Fruit fly (Drosophila melanogaster) whole organism, embryonic: ENCODE measurements around the gene CG34417.

Source experiments
- Antp ChIP-seq: fragments of 200-800 bp; sonication (Bioruptor generic); optimal IDR thresholded peaks from 3 replicates; lab custom pipeline; 2016; ENCODE audit warnings: missing biosample characterization, missing genetic modification characterization
- C15 ChIP-seq: fragments of 200-800 bp; sonication (Bioruptor generic); IDR thresholded peaks from 3 replicates; pipeline ENCODE4 v1.3.6; 2022; ENCODE audit warnings: missing biosample characterization, missing genetic modification characterization
- CG11398 ChIP-seq: fragments of 200-800 bp; sonication (Bioruptor generic); optimal IDR thresholded peaks from 2 replicates; lab custom pipeline; 2016; ENCODE audit warnings: missing biosample characterization, missing genetic modification characterization
- CG12659 ChIP-seq: fragments of 200-800 bp; sonication (Bioruptor generic); optimal IDR thresholded peaks from 3 replicates; lab custom pipeline; 2017; ENCODE audit warnings: mild to moderate bottlenecking, missing biosample characterization, missing genetic modification reagents, missing genetic modification characterization
- CG13287 ChIP-seq: fragments of 200-800 bp; sonication (Bioruptor generic); IDR thresholded peaks from 2 replicates; pipeline ENCODE4 v1.3.6; 2022; ENCODE audit warnings: missing biosample characterization, missing genetic modification characterization; ENCODE audit not compliant: partially characterized antibody
- CG15011 ChIP-seq: fragments of 200-800 bp; sonication (Bioruptor generic); optimal IDR thresholded peaks from 3 replicates; lab custom pipeline; 2018; ENCODE audit warnings: missing biosample characterization, mild to moderate bottlenecking, missing genetic modification characterization
- CG15269 ChIP-seq: fragments of 200-800 bp; sonication (Bioruptor generic); optimal IDR thresholded peaks from 2 replicates; lab custom pipeline; 2018; ENCODE audit warnings: missing biosample characterization, mild to moderate bottlenecking, missing genetic modification characterization, moderate library complexity
- CG15479 ChIP-seq: fragments of 200-800 bp; sonication (Bioruptor generic); optimal IDR thresholded peaks from 3 replicates; lab custom pipeline; 2019; ENCODE audit warnings: missing biosample characterization, mild to moderate bottlenecking, missing genetic modification characterization, moderate library complexity
- CG1602 ChIP-seq: fragments of 200-800 bp; sonication (Bioruptor generic); optimal IDR thresholded peaks from 3 replicates; lab custom pipeline; 2016; ENCODE audit warnings: missing biosample characterization, missing genetic modification characterization
- CG1792 ChIP-seq: fragments of 200-800 bp; sonication (Bioruptor generic); optimal IDR thresholded peaks from 2 replicates; lab custom pipeline; 2016; ENCODE audit warnings: missing biosample characterization, missing genetic modification characterization
- CG18764 ChIP-seq: fragments of 200-800 bp; sonication (Bioruptor generic); optimal IDR thresholded peaks from 3 replicates; lab custom pipeline; 2016; ENCODE audit warnings: missing biosample characterization, missing genetic modification characterization
- CG2202 ChIP-seq: fragments of 200-800 bp; sonication (Bioruptor generic); optimal IDR thresholded peaks from 2 replicates; lab custom pipeline; 2018; ENCODE audit warnings: missing biosample characterization, mild to moderate bottlenecking, missing genetic modification characterization
- CG31441 ChIP-seq: fragments of 200-800 bp; sonication (Bioruptor generic); IDR thresholded peaks from 2 replicates; pipeline ENCODE4 v1.3.6; 2022; ENCODE audit warnings: missing biosample characterization, missing genetic modification characterization
- CG32532 ChIP-seq: fragments of 200-800 bp; sonication (Bioruptor generic); IDR thresholded peaks from 2 replicates; pipeline ENCODE4 v1.3.6; 2022; ENCODE audit warnings: missing biosample characterization, missing genetic modification characterization
- CG33213 ChIP-seq: fragments of 200-800 bp; sonication (Bioruptor generic); optimal IDR thresholded peaks from 3 replicates; lab custom pipeline; 2016; ENCODE audit warnings: missing biosample characterization, missing genetic modification characterization
- CG6254 ChIP-seq: fragments of 200-800 bp; sonication (Bioruptor generic); optimal IDR thresholded peaks from 3 replicates; lab custom pipeline; 2017; ENCODE audit warnings: mild to moderate bottlenecking, missing biosample characterization, missing genetic modification reagents, missing genetic modification characterization
- CG6272 ChIP-seq: fragments of 200-800 bp; sonication (Bioruptor generic); IDR thresholded peaks from 2 replicates; pipeline ENCODE4 v1.3.6; 2022; ENCODE audit warnings: missing biosample characterization, missing genetic modification characterization
- CG8290 ChIP-seq, 3 experiments: fragments of 200-800 bp; sonication (Bioruptor generic); optimal IDR thresholded peaks; 2 replicates each; lab custom pipeline; 2016 to 2019; ENCODE audit warnings: missing biosample characterization in 3 of 3, missing genetic modification characterization in 3 of 3, mild to moderate bottlenecking in 2 of 3, moderate library complexity in 1 of 3
- Chrac-16 ChIP-seq: fragments of 200-800 bp; sonication (Bioruptor generic); optimal IDR thresholded peaks from 3 replicates; lab custom pipeline; 2016; ENCODE audit warnings: missing biosample characterization, missing genetic modification characterization
- Dbx ChIP-seq: fragments of 200-800 bp; sonication (Bioruptor generic); IDR thresholded peaks from 3 replicates; pipeline ENCODE4 v1.3.6; 2022; ENCODE audit warnings: missing biosample characterization, missing genetic modification characterization
- E2f1 ChIP-seq: fragments of 200-800 bp; sonication (Bioruptor generic); IDR thresholded peaks from 2 replicates; pipeline ENCODE4 v1.3.6; 2022; ENCODE audit warnings: missing biosample characterization, missing genetic modification characterization
- E2f2 ChIP-seq: fragments of 200-800 bp; sonication (Bioruptor generic); IDR thresholded peaks from 2 replicates; pipeline ENCODE4 v1.3.6; 2022; ENCODE audit warnings: missing biosample characterization, missing genetic modification characterization
- H15 ChIP-seq: fragments of 200-800 bp; sonication (Bioruptor generic); IDR thresholded peaks from 3 replicates; pipeline ENCODE4 v1.3.6; 2022; ENCODE audit warnings: missing biosample characterization, missing genetic modification characterization
- Hr3 ChIP-seq: fragments of 200-800 bp; sonication (Bioruptor generic); optimal IDR thresholded peaks from 3 replicates; lab custom pipeline; 2016; ENCODE audit warnings: missing biosample characterization, missing genetic modification characterization
- Lhr ChIP-seq: fragments of 200-800 bp; sonication (Bioruptor generic); optimal IDR thresholded peaks from 3 replicates; lab custom pipeline; 2017; ENCODE audit warnings: mild to moderate bottlenecking, missing biosample characterization, missing genetic modification reagents, missing genetic modification characterization
- NFAT ChIP-seq: fragments of 200-800 bp; sonication (Bioruptor generic); IDR thresholded peaks from 2 replicates; pipeline ENCODE4 v1.3.6; 2022; ENCODE audit warnings: missing biosample characterization, missing genetic modification characterization
- Nf-YA ChIP-seq: fragments of 200-800 bp; sonication (Bioruptor generic); IDR thresholded peaks from 2 replicates; pipeline ENCODE4 v1.3.6; 2022; ENCODE audit warnings: missing biosample characterization, missing genetic modification characterization
- Pdp1 ChIP-seq, 2 experiments: fragments of 200-800 bp; sonication (Bioruptor generic); optimal IDR thresholded peaks; 3 replicates each; lab custom pipeline; 2016; ENCODE audit warnings: missing biosample characterization in 2 of 2, missing genetic modification characterization in 2 of 2, mild to moderate bottlenecking in 1 of 2, moderate library complexity in 1 of 2
- ash1 ChIP-seq: fragments of 200-800 bp; sonication (Bioruptor generic); optimal IDR thresholded peaks from 2 replicates; lab custom pipeline; 2018; ENCODE audit warnings: missing biosample characterization, mild to moderate bottlenecking, missing genetic modification characterization
- az2 ChIP-seq: fragments of 200-800 bp; sonication (Bioruptor generic); optimal IDR thresholded peaks from 3 replicates; lab custom pipeline; 2016; ENCODE audit warnings: missing biosample characterization, missing genetic modification characterization
- bab2 ChIP-seq: fragments of 200-800 bp; sonication (Bioruptor generic); optimal IDR thresholded peaks from 2 replicates; lab custom pipeline; 2016; ENCODE audit warnings: missing biosample characterization, missing genetic modification characterization
- bowl ChIP-seq: fragments of 200-800 bp; sonication (Bioruptor generic); IDR thresholded peaks from 2 replicates; pipeline ENCODE4 v1.3.6; 2022; ENCODE audit warnings: missing biosample characterization, missing genetic modification characterization
- bsh ChIP-seq, 2 experiments: fragments of 200-800 bp; sonication (Bioruptor generic); optimal IDR thresholded peaks; 2 replicates each; lab custom pipeline; 2017 to 2018; ENCODE audit warnings: mild to moderate bottlenecking in 2 of 2, missing biosample characterization in 2 of 2, missing genetic modification characterization in 2 of 2, moderate library complexity in 1 of 2
- cad ChIP-seq: fragments of >200 bp; optimal IDR thresholded peaks from 2 replicates; lab custom pipeline; 2017; ENCODE audit warnings: missing biosample characterization, missing genetic modification characterization
- cas ChIP-seq: fragments of 200-800 bp; sonication (Bioruptor generic); IDR thresholded peaks from 2 replicates; pipeline ENCODE4 v1.3.6; 2022; ENCODE audit warnings: missing biosample characterization, missing genetic modification characterization
- dan ChIP-seq: fragments of 200-800 bp; sonication (Bioruptor generic); IDR thresholded peaks from 2 replicates; pipeline ENCODE4 v1.3.6; 2022; ENCODE audit warnings: missing biosample characterization, missing genetic modification characterization
- danr ChIP-seq: fragments of 200-800 bp; sonication (Bioruptor generic); IDR thresholded peaks from 2 replicates; pipeline ENCODE4 v1.3.6; 2022; ENCODE audit warnings: missing biosample characterization, missing genetic modification characterization
- disco-r ChIP-seq: fragments of 200-800 bp; sonication (Bioruptor generic); optimal IDR thresholded peaks from 2 replicates; lab custom pipeline; 2016; ENCODE audit warnings: missing biosample characterization, missing genetic modification characterization
- eve ChIP-seq, 2 experiments: fragments of >200 bp; optimal IDR thresholded peaks; 2 replicates each; lab custom pipeline; 2017; ENCODE audit warnings: missing biosample characterization in 2 of 2, missing genetic modification characterization in 2 of 2
- grau ChIP-seq: fragments of 200-800 bp; optimal IDR thresholded peaks from 3 replicates; lab custom pipeline; 2019; ENCODE audit warnings: missing biosample characterization, mild to moderate bottlenecking, missing genetic modification characterization, moderate library complexity
- ind ChIP-seq: fragments of 200-800 bp; sonication (Bioruptor generic); optimal IDR thresholded peaks from 3 replicates; lab custom pipeline; 2016; ENCODE audit warnings: missing biosample characterization, missing genetic modification characterization
- jigr1 ChIP-seq: fragments of 200-800 bp; sonication (Bioruptor generic); IDR thresholded peaks from 3 replicates; pipeline ENCODE4 v1.3.6; 2022; ENCODE audit warnings: missing biosample characterization, missing genetic modification characterization
- klu ChIP-seq: fragments of 200-800 bp; sonication (Bioruptor generic); IDR thresholded peaks from 2 replicates; pipeline ENCODE4 v1.3.6; 2022; ENCODE audit warnings: missing biosample characterization, missing genetic modification characterization
- mirr ChIP-seq: fragments of 200-800 bp; sonication (Bioruptor generic); optimal IDR thresholded peaks from 3 replicates; lab custom pipeline; 2018; ENCODE audit warnings: missing biosample characterization, mild to moderate bottlenecking, missing genetic modification characterization
- otp ChIP-seq: fragments of 200-800 bp; sonication (Bioruptor generic); IDR thresholded peaks from 3 replicates; pipeline ENCODE4, ENCODE4 v1.3.6; 2022; ENCODE audit warnings: missing biosample characterization, missing genetic modification characterization
- pb ChIP-seq: fragments of 200-800 bp; sonication (Bioruptor generic); optimal IDR thresholded peaks from 3 replicates; lab custom pipeline; 2016; ENCODE audit warnings: missing biosample characterization, missing genetic modification characterization
- prd ChIP-seq, 3 experiments: fragments of >200 bp in 2 of 3; fragments of 200-800 bp in 1 of 3; sonication (Bioruptor generic) in 1 of 3; optimal IDR thresholded peaks in 2 of 3; IDR thresholded peaks in 1 of 3; 2 replicates in 2 of 3; 3 replicates in 1 of 3; pipeline versions ENCODE4 v1.3.6 to Lab custom; 2017 to 2022; ENCODE audit warnings: missing biosample characterization in 1 of 3, missing genetic modification characterization in 1 of 3
- sna ChIP-seq: fragments of 200-800 bp; sonication (Bioruptor generic); IDR thresholded peaks from 2 replicates; pipeline ENCODE4 v1.3.6; 2022; ENCODE audit warnings: missing biosample characterization, missing genetic modification characterization; ENCODE audit not compliant: partially characterized antibody
- tna ChIP-seq: fragments of 200-800 bp; sonication (Bioruptor generic); IDR thresholded peaks from 2 replicates; pipeline ENCODE4 v1.3.6; 2022; ENCODE audit warnings: missing biosample characterization, missing genetic modification characterization; ENCODE audit not compliant: partially characterized antibody
- toy ChIP-seq: fragments of 200-800 bp; sonication (Bioruptor generic); IDR thresholded peaks from 2 replicates; pipeline ENCODE4 v1.3.6; 2022; ENCODE audit warnings: missing biosample characterization, missing genetic modification characterization
- unpg ChIP-seq: fragments of 200-800 bp; sonication (Bioruptor generic); optimal IDR thresholded peaks from 3 replicates; lab custom pipeline; 2018; ENCODE audit warnings: missing biosample characterization, mild to moderate bottlenecking, missing genetic modification characterization, moderate library complexity

The CG34417 gene

DNA sequence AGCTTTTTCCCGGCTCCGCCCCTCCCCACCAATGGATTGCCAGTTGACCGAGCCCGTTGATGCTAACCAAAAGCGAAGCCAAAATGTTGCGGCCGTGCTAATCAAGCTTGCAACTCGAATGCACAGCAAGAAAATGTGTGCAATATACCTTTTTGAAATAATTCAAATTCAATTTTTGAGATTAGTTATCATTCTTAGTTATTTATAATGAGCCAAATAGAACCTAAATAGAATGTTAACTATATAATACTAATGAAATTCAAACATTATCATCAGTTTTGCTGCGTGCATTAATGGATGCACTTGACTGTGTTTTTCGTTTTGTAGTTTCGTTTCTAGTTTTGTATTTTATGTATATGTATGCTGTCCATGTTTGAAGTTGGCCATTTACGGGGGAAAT, 1.8 kb downstream of the CG34417 start (continued):
- TF ChIP-seq prd (optimal IDR thresholded peaks at IDR 0.05; lab: Kevin White, UChicago), result no peak
- peak; percentile 58; the same call in 2 of the 3 replicates for TF ChIP-seq prd (GFP tag; IDR thresholded peaks at IDR 0.05; lab: Robert Waterston, UW)
- TF ChIP-seq C15 (GFP tag; lab: Robert Waterston, UW), result no peak
- TF ChIP-seq Dbx, result no peak
- TF ChIP-seq eve (GFP tag; optimal IDR thresholded peaks at IDR 0.05; lab: Kevin White, UChicago), result no peak
- no peak for TF ChIP-seq ash1 (GFP tag; lab: Kevin White, UChicago)
- TF ChIP-seq cad (GFP tag; lab: Kevin White, UChicago), result no peak
- peak; percentile 54; the same call in 1 of the 3 replicates for TF ChIP-seq otp (GFP tag; lab: Robert Waterston, UW)
- no peak for TF ChIP-seq ind (GFP tag; lab: Kevin White, UChicago)
- TF ChIP-seq H15, result peak; percentile 65; the same call in 2 of the 3 replicates
- TF ChIP-seq Hr3 (GFP tag; lab: Kevin White, UChicago), result no peak
- 0 out of 2 replicates have a peak, but pooled peaks have one; percentile 16 for TF ChIP-seq klu
- TF ChIP-seq CG32532 (GFP tag; lab: Robert Waterston, UW), result no peak
- no peak for TF ChIP-seq Pdp1 (GFP tag; optimal IDR thresholded peaks at IDR 0.05; lab: Kevin White, UChicago)
- no peak for TF ChIP-seq CG6254 (GFP tag; lab: Kevin White, UChicago)
- no peak for TF ChIP-seq E2f2
- TF ChIP-seq disco-r (GFP tag; lab: Kevin White, UChicago), result no peak
- TF ChIP-seq CG33213 (GFP tag; lab: Kevin White, UChicago), result no peak
- no peak for TF ChIP-seq CG15479
- no peak for TF ChIP-seq pb (GFP tag; lab: Kevin White, UChicago)
- no peak for TF ChIP-seq Antp (GFP tag; lab: Kevin White, UChicago)
- TF ChIP-seq bowl (GFP tag; lab: Robert Waterston, UW), result no peak
- TF ChIP-seq Lhr (GFP tag; lab: Kevin White, UChicago), result no peak
- TF ChIP-seq CG13287, result no peak
- no peak for TF ChIP-seq CG6272
- no peak for TF ChIP-seq bab2 (GFP tag; lab: Kevin White, UChicago)
- peak; percentile 66 for TF ChIP-seq Nf-YA
- TF ChIP-seq CG8290 (GFP tag; optimal IDR thresholded peaks at IDR 0.05; lab: Kevin White, UChicago), result no peak
- TF ChIP-seq CG8290 (tag; optimal IDR thresholded peaks at IDR 0.05; lab: Kevin White, UChicago), result peak in 1 of 2 experiments; percentile 34
- no peak for TF ChIP-seq jigr1 (GFP tag; lab: Robert Waterston, UW)
- peak; percentile 56 for TF ChIP-seq grau (tag; lab: Kevin White, UChicago)
- peak; percentile 74 for TF ChIP-seq CG15269 (tag; lab: Kevin White, UChicago)
- no peak for TF ChIP-seq CG15011 (GFP tag; lab: Kevin White, UChicago)
- TF ChIP-seq CG18764 (GFP tag; lab: Kevin White, UChicago), result no peak
- no peak for TF ChIP-seq mirr (GFP tag; lab: Kevin White, UChicago)
- no peak for TF ChIP-seq toy (GFP tag; lab: Robert Waterston, UW)
- TF ChIP-seq bsh (GFP tag; optimal IDR thresholded peaks at IDR 0.05; lab: Kevin White, UChicago), result peak in 1 of 2 experiments; percentile 55
- no peak for TF ChIP-seq sna (GFP tag; lab: Robert Waterston, UW)
- TF ChIP-seq tna (GFP tag; lab: Robert Waterston, UW), result no peak
- TF ChIP-seq CG11398 (GFP tag; lab: Kevin White, UChicago), result no peak
- peak; percentile 56 for TF ChIP-seq CG31441 (GFP tag; lab: Robert Waterston, UW)
- peak; percentile 37; the same call in 1 of the 2 replicates for TF ChIP-seq E2f1 (GFP tag; lab: Robert Waterston, UW)
- no peak for TF ChIP-seq cas
- TF ChIP-seq danr (GFP tag; lab: Robert Waterston, UW), result no peak
- TF ChIP-seq CG2202, result no peak
- no peak for TF ChIP-seq NFAT (GFP tag; lab: Robert Waterston, UW)
- no peak for TF ChIP-seq CG12659 (GFP tag; lab: Kevin White, UChicago)
- TF ChIP-seq unpg (GFP tag; lab: Kevin White, UChicago), result peak; percentile 67
- TF ChIP-seq CG1602 (GFP tag; lab: Kevin White, UChicago), result no peak
- TF ChIP-seq dan (GFP tag; lab: Robert Waterston, UW), result no peak
- TF ChIP-seq CG1792 (GFP tag; lab: Kevin White, UChicago), result no peak
- peak; percentile 8 for TF ChIP-seq Chrac-16 (GFP tag; lab: Kevin White, UChicago)
- TF ChIP-seq az2 (GFP tag; lab: Kevin White, UChicago), result peak; percentile 14
